Worm (Caenorhabditis elegans) whole organism, early embryonic: ENCODE measurements around the gene C47E8.9.

Experiments
- B0310.2 ChIP-seq: sonication (generic microtip); optimal IDR thresholded peaks from 2 replicates; lab custom pipeline; 2016; ENCODE audit warnings: mild to moderate bottlenecking, missing genetic modification characterization, missing compliant biosample characterization
- F13C5.2 ChIP-seq: sonication (generic microtip); optimal IDR thresholded peaks from 2 replicates; lab custom pipeline; 2017; ENCODE audit warnings: mild to moderate bottlenecking, missing genetic modification characterization, inconsistent platforms, missing compliant biosample characterization
- aly-1 ChIP-seq: sonication (generic microtip); optimal IDR thresholded peaks from 2 replicates; lab custom pipeline; 2016; ENCODE audit warnings: missing genetic modification characterization, missing compliant biosample characterization
- ama-1 ChIP-seq: fragments of 150-350 bp; optimal IDR thresholded peaks from 2 replicates; lab custom pipeline; 2014
- ceh-13 ChIP-seq: fragments of 200-800 bp; sonication (Bioruptor generic); optimal IDR thresholded peaks from 2 replicates; lab custom pipeline; 2018; ENCODE audit warnings: mild to moderate bottlenecking, missing genetic modification characterization, missing compliant biosample characterization
- ceh-36 ChIP-seq: sonication (generic microtip); optimal IDR thresholded peaks from 2 replicates; lab custom pipeline; 2016; ENCODE audit warnings: missing genetic modification characterization, inconsistent platforms, missing compliant biosample characterization
- ets-7 ChIP-seq: sonication (generic microtip); optimal IDR thresholded peaks from 2 replicates; lab custom pipeline; 2016; ENCODE audit warnings: missing genotype, missing genetic modification characterization, missing compliant biosample characterization
- flt-1 ChIP-seq: fragments of 200-800 bp; sonication (Bioruptor generic); IDR thresholded peaks from 2 replicates; pipeline ENCODE4 v1.3.6; 2022; ENCODE audit warnings: missing genetic modification characterization, missing compliant biosample characterization
- hmbx-1 ChIP-seq: sonication (generic microtip); optimal IDR thresholded peaks from 2 replicates; lab custom pipeline; 2016; ENCODE audit warnings: mild to moderate bottlenecking, missing genetic modification characterization, missing compliant biosample characterization
- hmg-4 ChIP-seq: fragments of 200-800 bp; sonication (Bioruptor generic); optimal IDR thresholded peaks from 2 replicates; lab custom pipeline; 2018; ENCODE audit warnings: mild to moderate bottlenecking, missing genetic modification characterization, missing compliant biosample characterization
- hnd-1 ChIP-seq: sonication (generic microtip); optimal IDR thresholded peaks from 2 replicates; lab custom pipeline; 2016; ENCODE audit warnings: missing genetic modification characterization, missing compliant biosample characterization
- pes-1 ChIP-seq: fragments of 200-800 bp; sonication (Bioruptor generic); IDR thresholded peaks from 2 replicates; pipeline ENCODE4 v1.3.6; 2022; ENCODE audit warnings: missing genetic modification reagents, missing genetic modification characterization, missing compliant biosample characterization
- scrt-1 ChIP-seq: fragments of 200-800 bp; sonication (Bioruptor generic); IDR thresholded peaks from 2 replicates; pipeline ENCODE4 v1.3.6; 2022; ENCODE audit warnings: missing genetic modification characterization, missing compliant biosample characterization
- sea-1 ChIP-seq: fragments of 200-800 bp; sonication (Bioruptor generic); conservative IDR thresholded peaks from 2 replicates; pipeline ENCODE4 v1.3.6; 2022; ENCODE audit warnings: missing genetic modification characterization, missing compliant biosample characterization
- tbx-11 ChIP-seq: fragments of 200-800 bp; sonication (Bioruptor generic); IDR thresholded peaks from 2 replicates; pipeline ENCODE4 v1.3.6; 2022; ENCODE audit warnings: missing genetic modification characterization, missing compliant biosample characterization
- tbx-37 ChIP-seq: fragments of 200-800 bp; sonication (Bioruptor generic); conservative IDR thresholded peaks from 2 replicates; pipeline ENCODE4 v1.3.6; 2022; ENCODE audit warnings: missing genetic modification reagents, missing genetic modification characterization, missing compliant biosample characterization
- tra-4 ChIP-seq: sonication (generic microtip); optimal IDR thresholded peaks from 2 replicates; lab custom pipeline; 2017; ENCODE audit warnings: missing genetic modification characterization, missing compliant biosample characterization

The C47E8.9 gene

DNA sequence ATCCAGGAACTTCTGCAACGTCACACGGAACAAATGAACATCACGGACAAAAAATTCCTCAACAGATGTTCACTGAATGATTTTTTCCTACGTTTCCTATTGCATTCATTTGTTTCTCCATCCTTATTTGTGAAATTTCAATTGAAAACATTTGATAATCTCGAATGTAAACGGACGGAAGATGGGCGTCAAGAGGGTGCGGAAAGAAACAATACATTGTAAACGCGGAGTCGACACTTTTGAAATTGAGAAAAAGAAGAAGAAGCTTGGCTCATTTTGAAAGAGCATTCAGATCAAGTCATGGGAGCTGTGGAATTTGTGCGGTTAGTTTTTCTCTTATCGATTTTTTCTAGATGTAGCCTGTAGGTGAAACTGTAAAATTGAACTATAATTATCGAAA, at the start of gene C47E8.9:
Gene C47E8.9, plus strand, starts transcription at position 301 of the 400 bp plus-strand sequence.
- TF ChIP-seq hmbx-1 (tag; lab: Kevin White, UChicago): no peak

DNA sequence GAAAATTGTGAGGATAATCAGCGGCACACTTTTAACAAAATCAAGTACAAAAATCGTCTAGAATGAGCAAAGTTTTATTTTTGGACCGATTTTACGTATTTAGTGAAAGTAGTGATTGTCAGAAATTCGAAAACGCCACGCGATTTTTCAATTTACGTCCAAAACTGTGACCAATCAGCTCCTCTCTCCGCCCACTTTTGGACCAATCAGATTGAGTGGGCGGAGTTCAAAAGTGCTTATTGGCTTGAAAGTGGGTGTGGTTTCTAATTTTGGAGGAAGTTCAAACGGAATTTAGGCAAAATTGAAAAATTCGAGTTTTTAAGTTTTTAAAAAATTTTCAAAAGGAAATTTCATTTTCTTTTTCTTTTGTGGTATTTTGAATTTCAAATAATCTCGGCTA, 48.7 kb upstream of the C47E8.9 start:
- TF ChIP-seq ets-7 (tag; lab: Kevin White, UChicago): no peak

DNA sequence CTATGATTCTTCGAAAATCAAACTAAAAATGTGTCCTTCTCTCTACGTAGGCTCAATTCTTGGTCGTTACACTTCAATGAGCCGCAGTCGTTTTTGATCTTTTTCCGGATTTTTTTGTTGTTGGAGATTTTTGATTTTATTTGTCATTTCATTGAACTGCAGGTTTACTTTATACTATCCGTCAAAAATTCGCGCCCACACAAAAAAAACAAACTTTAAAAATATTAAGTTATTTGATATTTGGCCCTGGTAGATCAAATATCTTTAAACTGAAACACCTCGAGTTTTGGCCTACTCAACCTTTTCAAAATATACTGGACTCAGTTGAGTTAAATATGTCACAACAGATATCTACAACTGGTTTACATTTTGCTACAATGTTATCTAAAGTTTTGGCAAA, 47.4 kb upstream of the C47E8.9 start:
- TF ChIP-seq hmg-4 (GFP tag; lab: Kevin White, UChicago) (no peak), sea-1 (GFP tag; lab: Robert Waterston, UW) (no peak), tbx-11 (no peak), aly-1 (tag; lab: Kevin White, UChicago) (no peak), ets-7 (tag; lab: Kevin White, UChicago) (no peak), ceh-13 (no peak), hnd-1 (tag; lab: Kevin White, UChicago) (no peak)

ce11 chrV:14617711-14618110, 45.4 kb upstream of the C47E8.9 start:
- TF ChIP-seq hmg-4 (GFP tag; lab: Kevin White, UChicago): no peak
- TF ChIP-seq hmbx-1 (tag; lab: Kevin White, UChicago): no peak
- TF ChIP-seq F13C5.2 (tag; lab: Kevin White, UChicago): no peak
- no peak for TF ChIP-seq flt-1 (GFP tag; lab: Robert Waterston, UW)
- TF ChIP-seq pes-1: no peak

- TF ChIP-seq B0310.2 (tag; lab: Kevin White, UChicago): no peak
- TF ChIP-seq ets-7 (tag; lab: Kevin White, UChicago): no peak
- TF ChIP-seq F13C5.2 (tag; lab: Kevin White, UChicago): no peak
- no peak for TF ChIP-seq ceh-36 (tag; lab: Kevin White, UChicago)
- TF ChIP-seq hmg-4 (GFP tag; lab: Kevin White, UChicago): no peak
- no peak for TF ChIP-seq sea-1 (GFP tag; lab: Robert Waterston, UW)
- TF ChIP-seq hnd-1 (tag; lab: Kevin White, UChicago): no peak
- TF ChIP-seq ama-1 (lab: Kevin White, UChicago): no peak
- no peak for TF ChIP-seq ceh-13
- no peak for TF ChIP-seq tbx-37 (GFP tag; lab: Robert Waterston, UW)
- no peak for TF ChIP-seq tra-4 (tag; lab: Kevin White, UChicago)
- no peak for TF ChIP-seq flt-1 (GFP tag; lab: Robert Waterston, UW)
- no peak for TF ChIP-seq hmbx-1 (tag; lab: Kevin White, UChicago)
- TF ChIP-seq tbx-11: no peak
- TF ChIP-seq scrt-1 (GFP tag; lab: Robert Waterston, UW): no peak
- TF ChIP-seq aly-1 (tag; lab: Kevin White, UChicago): no peak
- no peak for TF ChIP-seq pes-1
Observed at ce11 chrV:14620311-14620710, 42.8 kb upstream of the C47E8.9 start.

- no peak for TF ChIP-seq hmbx-1 (tag; lab: Kevin White, UChicago)
- no peak for TF ChIP-seq tbx-37 (GFP tag; lab: Robert Waterston, UW)
- no peak for TF ChIP-seq F13C5.2 (tag; lab: Kevin White, UChicago)
- no peak for TF ChIP-seq hmg-4 (GFP tag; lab: Kevin White, UChicago)
- TF ChIP-seq pes-1: no peak
- no peak for TF ChIP-seq ceh-13
- no peak for TF ChIP-seq ceh-36 (tag; lab: Kevin White, UChicago)
- TF ChIP-seq flt-1 (GFP tag; lab: Robert Waterston, UW): no peak
- no peak for TF ChIP-seq ets-7 (tag; lab: Kevin White, UChicago)
- no peak for TF ChIP-seq tra-4 (tag; lab: Kevin White, UChicago)
- TF ChIP-seq aly-1 (tag; lab: Kevin White, UChicago): no peak
- TF ChIP-seq scrt-1 (GFP tag; lab: Robert Waterston, UW): no peak
- TF ChIP-seq B0310.2 (tag; lab: Kevin White, UChicago): no peak
- TF ChIP-seq ama-1 (lab: Kevin White, UChicago): no peak
- TF ChIP-seq tbx-11: no peak
- no peak for TF ChIP-seq hnd-1 (tag; lab: Kevin White, UChicago)
- TF ChIP-seq sea-1 (GFP tag; lab: Robert Waterston, UW): no peak
Observed at ce11 chrV:14620835-14621234, 42.3 kb upstream of the C47E8.9 start, which contains the start of gene hot-1. Gene hot-1, plus strand, starts transcription at chrV:14621135.

- TF ChIP-seq aly-1 (tag; lab: Kevin White, UChicago) (no peak), ceh-13 (no peak), tbx-37 (GFP tag; lab: Robert Waterston, UW) (no peak), ama-1 (lab: Kevin White, UChicago) (no peak), B0310.2 (tag; lab: Kevin White, UChicago) (no peak), sea-1 (GFP tag; lab: Robert Waterston, UW) (no peak), tbx-11 (no peak)
Observed at ce11 chrV:14625662-14626061, 37.4 kb upstream of the C47E8.9 start.

- TF ChIP-seq F13C5.2 (tag; lab: Kevin White, UChicago) (no peak), ceh-13 (no peak), flt-1 (GFP tag; lab: Robert Waterston, UW) (no peak), tbx-37 (GFP tag; lab: Robert Waterston, UW) (no peak), aly-1 (tag; lab: Kevin White, UChicago) (no peak), scrt-1 (GFP tag; lab: Robert Waterston, UW) (no peak), hmg-4 (GFP tag; lab: Kevin White, UChicago) (no peak), sea-1 (GFP tag; lab: Robert Waterston, UW) (no peak)
Observed at ce11 chrV:14631588-14631987, 31.5 kb upstream of the C47E8.9 start, which contains the start of gene F43D2.3. Gene F43D2.3, plus strand, starts transcription at chrV:14631888.
